Fruit fly (Drosophila melanogaster): ENCODE measurements around the gene Ncoa6.

Ncoa6 gene

dm6 chr2L:5297289-5297960, 29.1 kb downstream of the Ncoa6 start:
- TF ChIP-seq jim (GFP tag; optimal IDR thresholded peaks at IDR 0.05) = no peak
- TF ChIP-seq brk (GFP tag; optimal IDR thresholded peaks at IDR 0.05) = peak; percentile 12
- peak; percentile 79 for TF ChIP-seq h (GFP tag; optimal IDR thresholded peaks at IDR 0.05)
- TF ChIP-seq Jra (GFP tag; optimal IDR thresholded peaks at IDR 0.05) = no peak
- peak; percentile 69 for TF ChIP-seq ey (GFP tag; optimal IDR thresholded peaks at IDR 0.05)
- no peak for TF ChIP-seq Hr83 (GFP tag; optimal IDR thresholded peaks at IDR 0.05; ENCODE audit: poor library complexity, severe bottlenecking)
- TF ChIP-seq Hnf4 (GFP tag; optimal IDR thresholded peaks at IDR 0.05) = peak; percentile 59
- no peak for TF ChIP-seq dsf (GFP tag; optimal IDR thresholded peaks at IDR 0.05; ENCODE audit: borderline replicate concordance)
- TF ChIP-seq pan (optimal IDR thresholded peaks at IDR 0.05) = no peak
- peak; percentile 82 for TF ChIP-seq fru (GFP tag; optimal IDR thresholded peaks at IDR 0.05)
- no peak for TF ChIP-seq Dfd (GFP tag; optimal IDR thresholded peaks at IDR 0.05)
- peak; percentile 45 for TF ChIP-seq dmrt93B (GFP tag; optimal IDR thresholded peaks at IDR 0.05)
- TF ChIP-seq Vsx2 (GFP tag; optimal IDR thresholded peaks at IDR 0.05; ENCODE audit: partially characterized antibody) = no peak
- no peak for TF ChIP-seq N (GFP tag; optimal IDR thresholded peaks at IDR 0.05)
- TF ChIP-seq lola (GFP tag; optimal IDR thresholded peaks at IDR 0.05) = no peak
- peak; percentile 4 for TF ChIP-seq CrebA (GFP tag; optimal IDR thresholded peaks at IDR 0.05; ENCODE audit: borderline replicate concordance)
- TF ChIP-seq OdsH (GFP tag; optimal IDR thresholded peaks at IDR 0.05) = peak; percentile 59
- TF ChIP-seq Hr78 (GFP tag; optimal IDR thresholded peaks at IDR 0.05) = no peak
- no peak for TF ChIP-seq Mio (GFP tag; optimal IDR thresholded peaks at IDR 0.05)
- TF ChIP-seq rgr (GFP tag; optimal IDR thresholded peaks at IDR 0.05) = peak; percentile 62
- no peak for TF ChIP-seq dl (GFP tag; optimal IDR thresholded peaks at IDR 0.05; ENCODE audit: insufficient read depth in 1 of 2, partially characterized antibody in 2 of 2)
- TF ChIP-seq psq (GFP tag; optimal IDR thresholded peaks at IDR 0.05) = peak; percentile 41
- peak; percentile 53 for TF ChIP-seq br (GFP tag; optimal IDR thresholded peaks at IDR 0.05)
- peak; percentile 13 for TF ChIP-seq CG32264 (GFP tag; optimal IDR thresholded peaks at IDR 0.05)
- peak; percentile 69 for TF ChIP-seq Sp1 (GFP tag; optimal IDR thresholded peaks at IDR 0.05)
- TF ChIP-seq Rel (GFP tag; optimal IDR thresholded peaks at IDR 0.05) = no peak
- TF ChIP-seq Rel (tag; optimal IDR thresholded peaks at IDR 0.05) = no peak
- no peak for TF ChIP-seq sv (GFP tag; optimal IDR thresholded peaks at IDR 0.05)
- TF ChIP-seq Dif (GFP tag; optimal IDR thresholded peaks at IDR 0.05; ENCODE audit: partially characterized antibody) = no peak
- peak in 1 of 2 experiments; percentile 77 for TF ChIP-seq foxo (GFP tag; optimal IDR thresholded peaks at IDR 0.05)
- TF ChIP-seq tai (GFP tag; optimal IDR thresholded peaks at IDR 0.05) = peak; percentile 54
- TF ChIP-seq Abd-B (GFP tag; optimal IDR thresholded peaks at IDR 0.05) = no peak
- no peak for TF ChIP-seq usp (GFP tag; optimal IDR thresholded peaks at IDR 0.05)
- TF ChIP-seq HLH106 (tag; optimal IDR thresholded peaks at IDR 0.05) = peak; percentile 69
- peak; percentile 44 for TF ChIP-seq woc (GFP tag; optimal IDR thresholded peaks at IDR 0.05)
- TF ChIP-seq GATAd (GFP tag; optimal IDR thresholded peaks at IDR 0.05) = no peak
- TF ChIP-seq Myc (optimal IDR thresholded peaks at IDR 0.05) = no peak
- TF ChIP-seq CG9705 (GFP tag; optimal IDR thresholded peaks at IDR 0.05) = peak; percentile 3
- TF ChIP-seq sage (GFP tag; optimal IDR thresholded peaks at IDR 0.05) = peak; percentile 9

- TF ChIP-seq jim (GFP tag; optimal IDR thresholded peaks at IDR 0.05) (no peak), sv (GFP tag; optimal IDR thresholded peaks at IDR 0.05) (no peak), Hr78 (GFP tag; optimal IDR thresholded peaks at IDR 0.05) (no peak), sage (GFP tag; optimal IDR thresholded peaks at IDR 0.05) (no peak), fru (GFP tag; optimal IDR thresholded peaks at IDR 0.05) (peak; percentile 32), Dif (GFP tag; optimal IDR thresholded peaks at IDR 0.05; ENCODE audit: partially characterized antibody) (peak; percentile 83), CrebA (GFP tag; optimal IDR thresholded peaks at IDR 0.05; ENCODE audit: borderline replicate concordance) (no peak), Jra (GFP tag; optimal IDR thresholded peaks at IDR 0.05) (peak; percentile 78), Dfd (GFP tag; optimal IDR thresholded peaks at IDR 0.05) (no peak), Rel (GFP tag; optimal IDR thresholded peaks at IDR 0.05) (no peak), Rel (tag; optimal IDR thresholded peaks at IDR 0.05) (peak; percentile 37), dl (GFP tag; optimal IDR thresholded peaks at IDR 0.05; ENCODE audit: insufficient read depth in 1 of 2, partially characterized antibody in 2 of 2) (peak; percentile 54 to 71), GATAd (GFP tag; optimal IDR thresholded peaks at IDR 0.05) (no peak), foxo (GFP tag; optimal IDR thresholded peaks at IDR 0.05) (no peak), br (GFP tag; optimal IDR thresholded peaks at IDR 0.05) (no peak), psq (GFP tag; optimal IDR thresholded peaks at IDR 0.05) (no peak), ey (GFP tag; optimal IDR thresholded peaks at IDR 0.05) (peak; percentile 20), Hnf4 (GFP tag; optimal IDR thresholded peaks at IDR 0.05) (no peak), CG9705 (GFP tag; optimal IDR thresholded peaks at IDR 0.05) (no peak)
Observed at dm6 chr2L:5296672-5297288, 29.7 kb downstream of the Ncoa6 start.
